Worm (Caenorhabditis elegans) whole organism, young adult: ENCODE data around the gene cyp-13B2.

Source experiments
- F10E7.11 ChIP-seq: sonication (generic microtip); optimal IDR thresholded peaks from 2 replicates; lab custom pipeline; 2017; ENCODE audit warnings: mild to moderate bottlenecking, missing genetic modification characterization, moderate library complexity, missing compliant biosample characterization
- F23B12.7 ChIP-seq: sonication (generic microtip); optimal IDR thresholded peaks from 2 replicates; lab custom pipeline; 2017; ENCODE audit warnings: missing genetic modification characterization, mild to moderate bottlenecking, missing compliant biosample characterization, antibody characterized with exemption, moderate library complexity; ENCODE audit not compliant: insufficient read depth
- F33H1.4 ChIP-seq: fragments of 200-800 bp; sonication (Bioruptor generic); IDR thresholded peaks from 2 replicates; pipeline ENCODE4 v1.3.6; 2022; ENCODE audit warnings: missing genetic modification reagents, missing genetic modification characterization, missing compliant biosample characterization
- F39B2.1 ChIP-seq: fragments of 200-800 bp; sonication (Bioruptor generic); IDR thresholded peaks from 2 replicates; pipeline ENCODE4 v1.3.6; 2022; ENCODE audit warnings: missing genetic modification reagents, missing genetic modification characterization, missing compliant biosample characterization
- K12H6.12 ChIP-seq: fragments of 200-800 bp; sonication (Bioruptor generic); optimal IDR thresholded peaks from 2 replicates; lab custom pipeline; 2018; ENCODE audit warnings: mild to moderate bottlenecking, missing genetic modification characterization, missing compliant biosample characterization
- T07F8.4 ChIP-seq: sonication (generic microtip); optimal IDR thresholded peaks from 2 replicates; lab custom pipeline; 2016; ENCODE audit warnings: mild to moderate bottlenecking, missing genetic modification characterization, moderate library complexity, missing compliant biosample characterization
- Y53F4B.3 ChIP-seq: fragments of 200-800 bp; sonication (Bioruptor generic); IDR thresholded peaks from 2 replicates; pipeline ENCODE4 v1.3.6; 2022; ENCODE audit warnings: missing genetic modification reagents, missing genetic modification characterization, missing compliant biosample characterization
- Y56A3A.18 ChIP-seq: fragments of 200-800 bp; sonication (Bioruptor generic); IDR thresholded peaks from 2 replicates; pipeline ENCODE4 v1.3.6; 2022; ENCODE audit warnings: missing genetic modification reagents, missing genetic modification characterization, missing compliant biosample characterization
- Y67H2A.10 ChIP-seq: fragments of 200-800 bp; sonication (Bioruptor generic); conservative IDR thresholded peaks from 2 replicates; pipeline ENCODE4 v1.3.6; 2022; ENCODE audit warnings: missing genetic modification reagents, missing genetic modification characterization, missing compliant biosample characterization
- Y95B8A.8 ChIP-seq: fragments of 200-800 bp; sonication (Bioruptor generic); IDR thresholded peaks from 2 replicates; pipeline ENCODE4 v1.3.6; 2022; ENCODE audit warnings: missing genetic modification reagents, missing genetic modification characterization, missing compliant biosample characterization
- ZK185.1 ChIP-seq: sonication (generic microtip); optimal IDR thresholded peaks from 2 replicates; lab custom pipeline; 2016; ENCODE audit warnings: mild to moderate bottlenecking, missing genetic modification characterization, missing compliant biosample characterization; ENCODE audit not compliant: poor library complexity, severe bottlenecking
- ama-1 ChIP-seq, 3 experiments: fragments of 150-350 bp in 1 of 3; sonication (generic microtip) in 2 of 3; optimal IDR thresholded peaks; 2 replicates each; lab custom pipeline; 2014 to 2018; ENCODE audit warnings: missing biosample characterization in 2 of 3, missing genetic modification characterization in 2 of 3, missing genetic modification reagents in 2 of 3
- aptf-2 ChIP-seq: fragments of 200-800 bp; sonication (Bioruptor generic); conservative IDR thresholded peaks from 2 replicates; pipeline ENCODE4 v1.3.6; 2022; ENCODE audit warnings: missing genetic modification reagents, missing genetic modification characterization, missing compliant biosample characterization
- atf-7 ChIP-seq: sonication (generic microtip); optimal IDR thresholded peaks from 2 replicates; lab custom pipeline; 2017; ENCODE audit warnings: mild to moderate bottlenecking, missing genetic modification characterization, missing compliant biosample characterization
- attf-5 ChIP-seq: fragments of 200-800 bp; sonication (Bioruptor generic); optimal IDR thresholded peaks from 2 replicates; lab custom pipeline; 2018; ENCODE audit warnings: mild to moderate bottlenecking, missing genetic modification characterization, missing compliant biosample characterization
- bed-1 ChIP-seq: fragments of 200-800 bp; sonication (Bioruptor generic); IDR thresholded peaks from 2 replicates; pipeline ENCODE4 v1.3.6; 2022; ENCODE audit warnings: missing genetic modification reagents, missing genetic modification characterization, missing compliant biosample characterization
- ceh-40 ChIP-seq: fragments of 200-800 bp; sonication (Bioruptor generic); IDR thresholded peaks from 2 replicates; pipeline ENCODE4 v1.3.6; 2022; ENCODE audit warnings: missing genetic modification characterization, missing compliant biosample characterization
- die-1 ChIP-seq: sonication (generic microtip); optimal IDR thresholded peaks from 2 replicates; lab custom pipeline; 2016; ENCODE audit warnings: missing genotype, mild to moderate bottlenecking, missing genetic modification characterization, missing compliant biosample characterization
- dpff-1 ChIP-seq: sonication (generic microtip); optimal IDR thresholded peaks from 2 replicates; lab custom pipeline; 2017; ENCODE audit warnings: mild to moderate bottlenecking, missing genetic modification characterization, missing compliant biosample characterization
- dpl-1 ChIP-seq: fragments of 150-350 bp; optimal IDR thresholded peaks from 2 replicates; lab custom pipeline; 2014; ENCODE audit warnings: missing biosample characterization, missing genetic modification reagents, missing genetic modification characterization
- egl-44 ChIP-seq: fragments of 200-800 bp; sonication (Bioruptor generic); IDR thresholded peaks from 2 replicates; pipeline ENCODE4 v1.3.6; 2022; ENCODE audit warnings: missing genetic modification reagents, missing genetic modification characterization, missing compliant biosample characterization
- egrh-3 ChIP-seq: fragments of 200-800 bp; sonication (Bioruptor generic); IDR thresholded peaks from 2 replicates; pipeline ENCODE4 v1.3.6; 2022; ENCODE audit warnings: missing genetic modification reagents, missing genetic modification characterization, missing compliant biosample characterization
- hlh-12 ChIP-seq: sonication (generic microtip); optimal IDR thresholded peaks from 2 replicates; lab custom pipeline; 2016; ENCODE audit warnings: missing genetic modification characterization, missing compliant biosample characterization
- hlh-26 ChIP-seq: fragments of 200-800 bp; sonication (Bioruptor generic); conservative IDR thresholded peaks from 2 replicates; pipeline ENCODE4 v1.3.6; 2022; ENCODE audit warnings: missing genetic modification reagents, missing genetic modification characterization, missing compliant biosample characterization
- hmg-1.2 ChIP-seq: fragments of 200-800 bp; sonication (Bioruptor generic); IDR thresholded peaks from 2 replicates; pipeline ENCODE4 v1.3.6; 2022; ENCODE audit warnings: missing genetic modification reagents, missing genetic modification characterization, missing compliant biosample characterization
- lag-1 ChIP-seq: fragments of 200-800 bp; sonication (Bioruptor generic); IDR thresholded peaks from 2 replicates; pipeline ENCODE4 v1.3.6; 2022; ENCODE audit warnings: missing genetic modification reagents, missing genetic modification characterization, missing compliant biosample characterization
- let-607 ChIP-seq, 2 experiments: fragments of 200-800 bp in 1 of 2; sonication (Bioruptor generic) in 1 of 2; sonication (generic microtip) in 1 of 2; optimal IDR thresholded peaks; 2 replicates each; lab custom pipeline; 2016 to 2018; ENCODE audit warnings: mild to moderate bottlenecking in 2 of 2, missing compliant biosample characterization in 2 of 2, missing genetic modification characterization in 2 of 2, moderate library complexity in 2 of 2, missing genotype in 1 of 2
- lsy-27 ChIP-seq: sonication (generic microtip); optimal IDR thresholded peaks from 2 replicates; lab custom pipeline; 2017; ENCODE audit warnings: missing genetic modification characterization, mild to moderate bottlenecking, missing compliant biosample characterization, antibody characterized with exemption, missing genotype, borderline replicate concordance; ENCODE audit not compliant: insufficient read depth
- madf-6 ChIP-seq: fragments of 200-800 bp; sonication (Bioruptor generic); IDR thresholded peaks from 2 replicates; pipeline ENCODE4 v1.3.6; 2022; ENCODE audit warnings: missing genetic modification reagents, missing genetic modification characterization, missing compliant biosample characterization
- mcd-1 ChIP-seq: fragments of 200-800 bp; sonication (Bioruptor generic); IDR thresholded peaks from 2 replicates; pipeline ENCODE4 v1.3.6; 2022; ENCODE audit warnings: missing genetic modification reagents, missing genetic modification characterization, missing compliant biosample characterization
- mel-28 ChIP-seq: sonication (generic microtip); optimal IDR thresholded peaks from 2 replicates; lab custom pipeline; 2016; ENCODE audit warnings: borderline replicate concordance, mild to moderate bottlenecking, missing genetic modification characterization, missing compliant biosample characterization
- nfya-2 ChIP-seq: fragments of 200-800 bp; sonication (Bioruptor generic); IDR thresholded peaks from 2 replicates; pipeline ENCODE4 v1.3.6; 2022; ENCODE audit warnings: missing genetic modification reagents, missing genetic modification characterization, missing compliant biosample characterization
- nfyb-1 ChIP-seq: fragments of 200-800 bp; sonication (Bioruptor generic); IDR thresholded peaks from 2 replicates; pipeline ENCODE4 v1.3.6; 2022; ENCODE audit warnings: missing genetic modification reagents, missing genetic modification characterization, missing compliant biosample characterization
- nhr-179 ChIP-seq: sonication (generic microtip); optimal IDR thresholded peaks from 2 replicates; lab custom pipeline; 2016; ENCODE audit warnings: mild to moderate bottlenecking, missing genetic modification characterization, missing compliant biosample characterization
- nhr-27 ChIP-seq: fragments of 200-800 bp; sonication (Bioruptor generic); optimal IDR thresholded peaks from 2 replicates; lab custom pipeline; 2018; ENCODE audit warnings: mild to moderate bottlenecking, missing genetic modification characterization, moderate library complexity, missing compliant biosample characterization
- nhr-90 ChIP-seq: sonication (generic microtip); optimal IDR thresholded peaks from 2 replicates; lab custom pipeline; 2016; ENCODE audit warnings: missing genotype, mild to moderate bottlenecking, missing genetic modification characterization, missing compliant biosample characterization
- rcor-1 ChIP-seq: fragments of 200-800 bp; sonication (Bioruptor generic); IDR thresholded peaks from 2 replicates; pipeline ENCODE4 v1.3.6; 2022; ENCODE audit warnings: missing genetic modification reagents, missing genetic modification characterization, missing compliant biosample characterization
- rec-8 ChIP-seq, 2 experiments: sonication (generic microtip); optimal IDR thresholded peaks; 2 replicates each; lab custom pipeline; 2016; ENCODE audit warnings: mild to moderate bottlenecking in 2 of 2, missing genetic modification characterization in 2 of 2, missing genetic modification reagents in 2 of 2, missing genotype in 2 of 2, missing biosample characterization in 1 of 2, missing compliant biosample characterization in 1 of 2, moderate library complexity in 1 of 2
- snpc-1.3 ChIP-seq: sonication (generic microtip); optimal IDR thresholded peaks from 2 replicates; lab custom pipeline; 2017; ENCODE audit warnings: missing genetic modification characterization, mild to moderate bottlenecking, missing compliant biosample characterization, antibody characterized with exemption, moderate library complexity, missing genotype, missing genetic modification reagents; ENCODE audit not compliant: insufficient read depth
- snpc-3.4 ChIP-seq: sonication (generic microtip); optimal IDR thresholded peaks from 2 replicates; lab custom pipeline; 2017; ENCODE audit warnings: missing genetic modification characterization, mild to moderate bottlenecking, missing compliant biosample characterization, antibody characterized with exemption, moderate library complexity, missing genotype, missing genetic modification reagents
- snpc-4 ChIP-seq, 5 experiments: fragments of 150-350 bp in 1 of 5; sonication (generic microtip) in 4 of 5; optimal IDR thresholded peaks; 2 replicates each; lab custom pipeline; 2014 to 2018; ENCODE audit warnings: missing genetic modification characterization in 5 of 5, missing biosample characterization in 3 of 5, antibody characterized with exemption in 2 of 5, mild to moderate bottlenecking in 2 of 5, missing compliant biosample characterization in 2 of 5, missing genotype in 2 of 5, moderate library complexity in 2 of 5, missing genetic modification reagents in 1 of 5
- sptf-2 ChIP-seq: fragments of 200-800 bp; sonication (Bioruptor generic); optimal IDR thresholded peaks from 2 replicates; lab custom pipeline; 2018; ENCODE audit warnings: mild to moderate bottlenecking, missing genetic modification characterization, missing compliant biosample characterization
- xnd-1 ChIP-seq: sonication (generic microtip); optimal IDR thresholded peaks from 2 replicates; lab custom pipeline; 2016; ENCODE audit warnings: missing genotype, missing genetic modification reagents, missing genetic modification characterization, missing compliant biosample characterization
- zfh-2 ChIP-seq: fragments of 200-800 bp; sonication (Bioruptor generic); conservative IDR thresholded peaks from 2 replicates; pipeline ENCODE4 v1.3.6; 2022; ENCODE audit warnings: missing genetic modification reagents, missing genetic modification characterization, missing compliant biosample characterization
- ztf-25 ChIP-seq: fragments of 200-800 bp; sonication (Bioruptor generic); IDR thresholded peaks from 2 replicates; pipeline ENCODE4 v1.3.6; 2022; ENCODE audit warnings: missing genetic modification reagents, missing genetic modification characterization, missing compliant biosample characterization
- ztf-6 ChIP-seq: fragments of 200-800 bp; sonication (Bioruptor generic); IDR thresholded peaks from 2 replicates; pipeline ENCODE4 v1.3.6; 2022; ENCODE audit warnings: missing genetic modification reagents, missing genetic modification characterization, missing compliant biosample characterization

Gene cyp-13B2

DNA sequence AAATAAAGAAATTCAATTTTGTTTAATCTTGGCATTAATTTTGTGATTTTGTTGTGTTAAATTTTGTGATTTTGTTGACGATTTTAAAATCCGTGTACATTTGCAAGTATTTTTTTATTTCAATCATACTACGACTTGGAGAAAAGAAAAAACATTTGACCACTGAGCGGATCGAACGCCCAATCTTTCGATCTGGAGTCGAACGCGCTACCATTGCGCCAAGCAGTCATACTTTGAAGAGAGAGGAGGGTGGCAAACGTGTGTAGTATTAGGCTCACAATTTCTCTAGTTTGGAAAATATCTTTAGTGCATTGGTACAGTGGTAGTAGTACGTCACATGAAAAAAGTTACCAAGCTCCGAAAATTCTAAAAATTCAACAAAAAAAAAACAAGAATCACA is 3.4 kb downstream of the cyp-13B2 start (continued):
- no peak for TF ChIP-seq K12H6.12 (tag; lab: Kevin White, UChicago)
- TF ChIP-seq lag-1 (GFP tag; lab: Robert Waterston, UW) = no peak
- TF ChIP-seq lsy-27 = peak; percentile 50
- no peak for TF ChIP-seq egrh-3 (GFP tag; lab: Robert Waterston, UW)
- no peak for TF ChIP-seq attf-5
- TF ChIP-seq F10E7.11 (tag; lab: Kevin White, UChicago) = no peak
- TF ChIP-seq bed-1 = no peak
- no peak; the same call in 1 of the 2 replicates for TF ChIP-seq hmg-1.2 (GFP tag; lab: Robert Waterston, UW)
- no peak for TF ChIP-seq Y95B8A.8 (GFP tag; lab: Robert Waterston, UW)
- TF ChIP-seq egl-44 = 0 out of 2 replicates have a peak, but pooled peaks have one; percentile 21
- TF ChIP-seq aptf-2 (GFP tag; lab: Robert Waterston, UW) = no peak
- peak; percentile 77 for TF ChIP-seq snpc-3.4
- TF ChIP-seq die-1 = peak; percentile 84
- no peak for TF ChIP-seq mcd-1
- TF ChIP-seq ztf-25 (GFP tag; lab: Robert Waterston, UW) = peak; percentile 81
- no peak for TF ChIP-seq Y67H2A.10 (GFP tag; lab: Robert Waterston, UW)
- no peak for TF ChIP-seq rcor-1 (GFP tag; lab: Robert Waterston, UW)
- no peak for TF ChIP-seq hlh-26 (GFP tag; lab: Robert Waterston, UW)
- TF ChIP-seq xnd-1 (tag; lab: Kevin White, UChicago) = no peak
- no peak for TF ChIP-seq Y53F4B.3
- peak; percentile 28 for TF ChIP-seq F23B12.7 (tag; lab: Kevin White, UChicago)
- TF ChIP-seq dpff-1 (tag; lab: Kevin White, UChicago) = no peak
- no peak for TF ChIP-seq atf-7
- no peak for TF ChIP-seq F39B2.1 (GFP tag; lab: Robert Waterston, UW)
- no peak for TF ChIP-seq let-607 (tag; optimal IDR thresholded peaks at IDR 0.05; lab: Kevin White, UChicago)
- TF ChIP-seq dpl-1 (GFP tag; lab: Kevin White, UChicago) = no peak
- TF ChIP-seq sptf-2 (GFP tag; lab: Kevin White, UChicago) = no peak
- peak; percentile 58 for TF ChIP-seq nhr-179
- TF ChIP-seq ztf-6 (GFP tag; lab: Robert Waterston, UW) = no peak
- TF ChIP-seq snpc-1.3 (tag; lab: Kevin White, UChicago) = peak; percentile 70
- TF ChIP-seq nhr-27 (tag; lab: Kevin White, UChicago) = no peak
- no peak for TF ChIP-seq zfh-2 (GFP tag; lab: Robert Waterston, UW)
- TF ChIP-seq Y56A3A.18 (GFP tag; lab: Robert Waterston, UW) = peak; percentile 15; the same call in 1 of the 2 replicates
- no peak for TF ChIP-seq nfya-2
- peak; percentile 48 for TF ChIP-seq nfyb-1 (GFP tag; lab: Robert Waterston, UW)
- no peak for TF ChIP-seq ama-1 (optimal IDR thresholded peaks at IDR 0.05; lab: Kevin White, UChicago)
- TF ChIP-seq ama-1 (GFP tag; optimal IDR thresholded peaks at IDR 0.05; lab: Kevin White, UChicago) = peak in 1 of 2 experiments; percentile 27
- TF ChIP-seq mel-28 (tag; lab: Kevin White, UChicago) = no peak
- no peak for TF ChIP-seq F33H1.4 (GFP tag; lab: Robert Waterston, UW)
- TF ChIP-seq hlh-12 (tag; lab: Kevin White, UChicago) = no peak
- TF ChIP-seq ceh-40 (GFP tag; lab: Robert Waterston, UW) = no peak
- peak; percentile 88 for TF ChIP-seq nhr-90 (tag; lab: Kevin White, UChicago)
- TF ChIP-seq ZK185.1 = peak; percentile 68
- TF ChIP-seq rec-8 (tag; optimal IDR thresholded peaks at IDR 0.05; lab: Kevin White, UChicago) = peak in 1 of 2 experiments; percentile 75
- no peak for TF ChIP-seq madf-6
- TF ChIP-seq T07F8.4 (tag; lab: Kevin White, UChicago) = peak; percentile 8
- TF ChIP-seq snpc-4 (GFP tag; optimal IDR thresholded peaks at IDR 0.05; lab: Kevin White, UChicago) = peak; percentile 76
- peak in 2 of 4 experiments; percentile 58 to 77 for TF ChIP-seq snpc-4 (tag; optimal IDR thresholded peaks at IDR 0.05; lab: Kevin White, UChicago)
